Worm (Caenorhabditis elegans) whole organism, L4 larva: ENCODE data around the gene K02C4.3.

Source experiments
- F44E2.7 ChIP-seq: fragments of 200-800 bp; sonication (Bioruptor generic); IDR thresholded peaks from 2 replicates; pipeline ENCODE4 v2.1.2; 2022; ENCODE audit warnings: missing genetic modification characterization, missing compliant biosample characterization
- F49E8.2 ChIP-seq: sonication (generic microtip); optimal IDR thresholded peaks from 2 replicates; lab custom pipeline; 2016; ENCODE audit warnings: missing compliant biosample characterization, mild to moderate bottlenecking, missing genetic modification characterization, borderline replicate concordance
- T26A8.4 ChIP-seq: fragments of 200-800 bp; sonication (Bioruptor generic); IDR thresholded peaks from 2 replicates; pipeline ENCODE4 v1.3.6; 2022; ENCODE audit warnings: missing genetic modification characterization, missing compliant biosample characterization
- Y105C5A.15 ChIP-seq: fragments of 200-800 bp; sonication (Bioruptor generic); IDR thresholded peaks from 2 replicates; pipeline ENCODE4 v1.3.6; 2022; ENCODE audit warnings: missing genetic modification characterization, missing compliant biosample characterization
- Y5F2A.4 ChIP-seq: fragments of 200-800 bp; sonication (Bioruptor generic); optimal IDR thresholded peaks from 2 replicates; lab custom pipeline; 2018; ENCODE audit warnings: mild to moderate bottlenecking, missing genetic modification characterization, missing compliant biosample characterization
- Y75B8A.6 ChIP-seq: fragments of 200-800 bp; sonication (Bioruptor generic); IDR thresholded peaks from 2 replicates; pipeline ENCODE4 v1.3.6; 2022; ENCODE audit warnings: missing genetic modification reagents, missing genetic modification characterization, missing compliant biosample characterization
- ZK337.2 ChIP-seq: fragments of 200-800 bp; sonication (Bioruptor generic); IDR thresholded peaks from 2 replicates; pipeline ENCODE4 v1.3.6; 2022; ENCODE audit warnings: missing genetic modification reagents, missing genetic modification characterization, missing compliant biosample characterization
- aha-1 ChIP-seq: fragments of 150-350 bp; peaks from one replicate; lab custom pipeline; 2014; ENCODE audit warnings: missing biosample characterization, missing genetic modification characterization
- aly-2 ChIP-seq: sonication (generic microtip); optimal IDR thresholded peaks from 2 replicates; lab custom pipeline; 2018; ENCODE audit warnings: missing biosample characterization, missing genetic modification characterization
- arid-1 ChIP-seq: fragments of 200-800 bp; sonication (Bioruptor generic); conservative IDR thresholded peaks from 2 replicates; pipeline ENCODE4 v1.3.6; 2022; ENCODE audit warnings: missing genetic modification reagents, missing genetic modification characterization, missing compliant biosample characterization
- attf-4 ChIP-seq: sonication (generic microtip); optimal IDR thresholded peaks from 3 replicates; lab custom pipeline; 2017; ENCODE audit warnings: missing biosample characterization, missing genetic modification characterization
- ceh-28 ChIP-seq: fragments of 150-350 bp; optimal IDR thresholded peaks from 2 replicates; lab custom pipeline; 2014; ENCODE audit warnings: missing biosample characterization, missing genetic modification reagents, missing genetic modification characterization
- daf-16 ChIP-seq, 3 experiments: sonication (generic microtip); optimal IDR thresholded peaks; 2 replicates each; lab custom pipeline; 2016 to 2017; ENCODE audit warnings: missing genetic modification characterization in 3 of 3, missing genetic modification reagents in 3 of 3, mild to moderate bottlenecking in 2 of 3, missing compliant biosample characterization in 2 of 3, missing biosample characterization in 1 of 3, moderate library complexity in 1 of 3
- daf-19 ChIP-seq: fragments of 200-800 bp; sonication (Bioruptor generic); conservative IDR thresholded peaks from 2 replicates; pipeline ENCODE4 v1.3.6; 2022; ENCODE audit warnings: missing genetic modification characterization, missing compliant biosample characterization
- duxl-1 ChIP-seq: sonication (generic microtip); optimal IDR thresholded peaks from 2 replicates; lab custom pipeline; 2016; ENCODE audit warnings: mild to moderate bottlenecking, missing genetic modification characterization, moderate library complexity, missing compliant biosample characterization; ENCODE audit not compliant: poor library complexity
- dve-1 ChIP-seq: sonication (generic microtip); optimal IDR thresholded peaks from 2 replicates; lab custom pipeline; 2017; ENCODE audit warnings: antibody characterized with exemption, mild to moderate bottlenecking, missing genetic modification characterization, missing compliant biosample characterization; ENCODE audit not compliant: insufficient read depth
- egl-43 ChIP-seq: fragments of 200-800 bp; sonication (Bioruptor generic); IDR thresholded peaks from 2 replicates; pipeline ENCODE4 v1.3.6; 2022; ENCODE audit warnings: missing genetic modification reagents, missing genetic modification characterization, missing compliant biosample characterization
- gei-8 ChIP-seq: fragments of 200-800 bp; sonication (Bioruptor generic); optimal IDR thresholded peaks from 2 replicates; lab custom pipeline; 2018; ENCODE audit warnings: mild to moderate bottlenecking, missing genetic modification characterization, missing compliant biosample characterization
- hlh-11 ChIP-seq: fragments of 200-800 bp; sonication (Bioruptor generic); optimal IDR thresholded peaks from 2 replicates; lab custom pipeline; 2018; ENCODE audit warnings: mild to moderate bottlenecking, missing genetic modification characterization, missing compliant biosample characterization
- lim-7 ChIP-seq: fragments of 200-800 bp; sonication (Bioruptor generic); IDR thresholded peaks from 2 replicates; pipeline ENCODE4 v1.3.6; 2022; ENCODE audit warnings: missing genetic modification characterization, missing compliant biosample characterization
- lin-15B ChIP-seq: fragments of 150-350 bp; sonication (generic microtip); optimal IDR thresholded peaks from 3 replicates; lab custom pipeline; 2014; ENCODE audit warnings: missing biosample characterization, missing genetic modification characterization
- lin-38 ChIP-seq: fragments of 200-800 bp; sonication (Bioruptor generic); IDR thresholded peaks from 2 replicates; pipeline ENCODE4 v1.3.6; 2022; ENCODE audit warnings: missing genetic modification reagents, missing genetic modification characterization, missing compliant biosample characterization
- lin-39 ChIP-seq: fragments of 150-350 bp; optimal IDR thresholded peaks from 2 replicates; lab custom pipeline; 2014; ENCODE audit warnings: missing biosample characterization, missing genetic modification reagents, missing genetic modification characterization
- lsy-2 ChIP-seq, 2 experiments: fragments of 150-350 bp in 1 of 2; sonication (generic microtip) in 1 of 2; optimal IDR thresholded peaks; 2 replicates each; lab custom pipeline; 2014 to 2017; ENCODE audit warnings: missing biosample characterization in 2 of 2, missing genetic modification characterization in 2 of 2
- madf-5 ChIP-seq, 2 experiments: fragments of 200-800 bp; sonication (Bioruptor generic); IDR thresholded peaks; 2 replicates each; pipeline ENCODE4 v1.3.6; 2022; ENCODE audit warnings: missing compliant biosample characterization in 2 of 2, missing genetic modification characterization in 2 of 2
- mdl-1 ChIP-seq, 2 experiments: fragments of 150-350 bp in 1 of 2; sonication (generic microtip) in 1 of 2; optimal IDR thresholded peaks; 2 replicates each; lab custom pipeline; 2014 to 2017; ENCODE audit warnings: missing biosample characterization in 2 of 2, missing genetic modification characterization in 2 of 2
- mdt-29 ChIP-seq: fragments of 200-800 bp; sonication (Bioruptor generic); IDR thresholded peaks from 2 replicates; pipeline ENCODE4 v1.3.6; 2022; ENCODE audit warnings: missing genetic modification reagents, missing genetic modification characterization, missing compliant biosample characterization
- mxl-3 ChIP-seq: fragments of 200-800 bp; sonication (Bioruptor generic); optimal IDR thresholded peaks from 2 replicates; lab custom pipeline; 2018; ENCODE audit warnings: mild to moderate bottlenecking, missing genetic modification characterization, missing compliant biosample characterization
- nhr-111 ChIP-seq: fragments of 200-800 bp; sonication (Bioruptor generic); optimal IDR thresholded peaks from 2 replicates; lab custom pipeline; 2018; ENCODE audit warnings: mild to moderate bottlenecking, missing genetic modification characterization, missing compliant biosample characterization
- nhr-42 ChIP-seq: fragments of 200-800 bp; sonication (Bioruptor generic); IDR thresholded peaks from 2 replicates; pipeline ENCODE4 v1.3.6; 2022; ENCODE audit warnings: missing genetic modification characterization, missing compliant biosample characterization
- nhr-48 ChIP-seq: sonication (generic microtip); optimal IDR thresholded peaks from 2 replicates; lab custom pipeline; 2016; ENCODE audit warnings: mild to moderate bottlenecking, missing genetic modification characterization, missing compliant biosample characterization
- nhr-76 ChIP-seq: fragments of 150-350 bp; optimal IDR thresholded peaks from 2 replicates; lab custom pipeline; 2014; ENCODE audit warnings: missing biosample characterization, missing genetic modification characterization
- pha-4 ChIP-seq, 2 experiments: fragments of 150-350 bp in 1 of 2; fragments of 200-800 bp in 1 of 2; sonication (Bioruptor generic) in 1 of 2; IDR thresholded peaks in 1 of 2; optimal IDR thresholded peaks in 1 of 2; 2 replicates each; pipeline versions ENCODE4 v1.3.6 to Lab custom; 2014 to 2022; ENCODE audit warnings: missing genetic modification characterization in 2 of 2, missing genetic modification reagents in 2 of 2, missing biosample characterization in 1 of 2, missing compliant biosample characterization in 1 of 2
- pqm-1 ChIP-seq: sonication (generic microtip); optimal IDR thresholded peaks from 2 replicates; lab custom pipeline; 2017; ENCODE audit warnings: missing biosample characterization, missing genetic modification characterization
- set-16 ChIP-seq: fragments of 200-800 bp; sonication (Bioruptor generic); IDR thresholded peaks from 2 replicates; pipeline ENCODE4 v1.3.6; 2022; ENCODE audit warnings: missing genetic modification reagents, missing genetic modification characterization, missing compliant biosample characterization
- snpc-1.2 ChIP-seq: fragments of 200-800 bp; sonication (Bioruptor generic); IDR thresholded peaks from 2 replicates; pipeline ENCODE4 v1.3.6; 2022; ENCODE audit warnings: missing genetic modification reagents, missing genetic modification characterization, missing compliant biosample characterization
- spr-1 ChIP-seq: sonication (generic microtip); optimal IDR thresholded peaks from 2 replicates; lab custom pipeline; 2016; ENCODE audit warnings: mild to moderate bottlenecking, missing genetic modification characterization, missing compliant biosample characterization
- tra-1 ChIP-seq: fragments of 200-800 bp; sonication (Bioruptor generic); IDR thresholded peaks from 2 replicates; pipeline ENCODE4 v1.3.6; 2022; ENCODE audit warnings: missing genetic modification reagents, missing genetic modification characterization, missing compliant biosample characterization
- unc-130 ChIP-seq: sonication (generic microtip); optimal IDR thresholded peaks from 2 replicates; lab custom pipeline; 2016; ENCODE audit warnings: missing genetic modification reagents, missing genetic modification characterization, missing compliant biosample characterization
- unc-62 ChIP-seq, 3 experiments: fragments of 150-350 bp in 1 of 3; sonication (generic microtip); optimal IDR thresholded peaks in 2 of 3; peaks in 1 of 3; 1 replicate in 1 of 3; 2 replicates in 2 of 3; lab custom pipeline; 2014 to 2017; ENCODE audit warnings: missing biosample characterization in 3 of 3, missing genetic modification characterization in 3 of 3, missing genetic modification reagents in 3 of 3, missing genotype in 1 of 3
- zfp-2 ChIP-seq: sonication (generic microtip); optimal IDR thresholded peaks from 2 replicates; lab custom pipeline; 2016; ENCODE audit warnings: mild to moderate bottlenecking, missing genetic modification characterization, missing compliant biosample characterization
- zfp-3 ChIP-seq: fragments of 200-800 bp; sonication (Bioruptor generic); conservative IDR thresholded peaks from 2 replicates; pipeline ENCODE4 v1.3.6; 2022; ENCODE audit warnings: missing genetic modification reagents, missing genetic modification characterization, missing compliant biosample characterization
- zip-11 ChIP-seq: fragments of 200-800 bp; sonication (Bioruptor generic); IDR thresholded peaks from 2 replicates; pipeline ENCODE4 v1.3.6; 2022; ENCODE audit warnings: missing genetic modification characterization, missing compliant biosample characterization
- ztf-11 ChIP-seq: fragments of 150-350 bp; optimal IDR thresholded peaks from 2 replicates; lab custom pipeline; 2014; ENCODE audit warnings: missing biosample characterization, missing genetic modification characterization

K02C4.3 gene

DNA sequence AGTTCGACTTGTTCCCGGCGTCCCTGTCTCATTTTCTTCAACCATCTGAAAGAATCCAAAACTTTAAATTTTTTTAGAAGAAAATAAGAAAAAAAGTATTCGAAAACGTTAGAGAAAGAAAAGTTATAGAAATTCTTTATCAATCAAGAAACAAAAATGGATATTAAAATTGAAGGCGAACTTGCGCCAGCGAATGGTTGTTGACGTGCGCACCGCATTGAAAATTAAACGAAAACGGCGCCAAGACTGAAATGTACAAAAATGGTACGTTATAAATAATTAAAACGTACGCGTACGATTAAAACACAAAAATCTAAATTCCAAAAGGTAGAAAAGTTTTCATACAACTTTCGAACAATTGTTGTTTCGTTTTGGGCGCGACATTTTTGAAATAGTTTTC, at the start of gene K02C4.3 (continued):
- TF ChIP-seq attf-4 (tag; lab: Kevin White, UChicago): no peak
- TF ChIP-seq, all 104 proteins: peak for 23

DNA sequence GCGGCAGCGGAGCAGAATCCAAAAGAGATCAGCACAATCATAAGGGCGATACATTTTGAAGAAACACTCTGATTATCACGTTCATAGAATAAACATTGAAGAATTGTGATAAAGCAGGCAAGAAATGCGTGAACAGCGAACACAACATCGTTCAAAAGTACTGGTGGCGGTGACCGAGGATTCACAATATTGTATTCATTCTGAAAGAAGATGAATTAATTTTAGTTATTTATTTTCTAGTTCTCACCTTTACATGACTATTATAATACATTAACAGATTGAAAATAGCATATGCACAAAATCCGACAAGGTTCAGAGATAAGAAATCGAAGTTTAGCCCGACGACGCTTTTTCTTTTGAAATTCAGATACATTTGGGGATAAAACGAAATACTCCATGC, 49.3 kb upstream of the K02C4.3 start:
- TF ChIP-seq attf-4 (tag; lab: Kevin White, UChicago) (no peak), unc-62 (GFP tag; optimal IDR thresholded peaks at IDR 0.05 in 1 of 2; lab: Kevin White, UChicago) (peak in 1 of 2 experiments; percentile 94), unc-62 (tag; optimal IDR thresholded peaks at IDR 0.05; lab: Kevin White, UChicago) (no peak), lin-15B (tag; lab: Kevin White, UChicago) (no peak)

DNA sequence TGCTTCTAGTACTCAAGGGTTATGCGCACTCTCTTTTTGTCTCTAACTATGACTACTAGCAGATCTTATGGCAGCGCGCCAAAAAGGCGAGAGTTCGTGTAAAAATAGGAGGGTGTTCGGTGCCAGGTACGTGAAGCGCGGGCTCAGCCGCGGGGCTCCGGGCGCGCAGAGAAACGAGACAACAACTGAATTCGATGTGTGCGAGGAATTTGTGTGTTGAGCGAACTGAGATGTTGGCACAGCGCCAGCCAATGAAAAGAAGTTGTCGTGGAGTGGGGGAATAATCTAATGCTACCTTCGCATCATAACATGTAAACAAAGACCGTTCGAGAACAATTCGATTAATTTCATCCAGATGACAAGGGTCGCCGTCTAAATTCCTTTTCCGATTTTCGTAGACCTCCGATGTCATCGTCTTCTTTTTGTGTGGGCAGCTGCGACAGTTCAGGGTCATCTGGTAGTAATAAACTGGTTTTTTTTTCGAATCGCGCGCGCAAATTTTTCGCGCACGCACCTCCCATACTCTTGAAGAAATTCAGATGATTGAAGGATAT, 44.8 kb upstream of the K02C4.3 start:
- no peak for TF ChIP-seq nhr-76 (tag; lab: Kevin White, UChicago)
- TF ChIP-seq zfp-2: no peak
- TF ChIP-seq zfp-3: no peak
- peak; percentile 24 for TF ChIP-seq dve-1 (tag; lab: Kevin White, UChicago)
- no peak for TF ChIP-seq lin-39 (tag; lab: Kevin White, UChicago)
- peak; percentile 80 for TF ChIP-seq egl-43 (GFP tag; lab: Robert Waterston, UW)
- no peak for TF ChIP-seq nhr-111
- no peak for TF ChIP-seq ZK337.2 (GFP tag; lab: Robert Waterston, UW)
- peak; percentile 97 for TF ChIP-seq aha-1 (tag; lab: Kevin White, UChicago)
- TF ChIP-seq ztf-11: no peak
- TF ChIP-seq ceh-28 (tag; lab: Kevin White, UChicago): no peak
- peak in 1 of 2 experiments; percentile 43 for TF ChIP-seq daf-16 (GFP tag; optimal IDR thresholded peaks at IDR 0.05; lab: Kevin White, UChicago)
- TF ChIP-seq daf-16 (tag; optimal IDR thresholded peaks at IDR 0.05; lab: Kevin White, UChicago): no peak
- TF ChIP-seq nhr-42: peak; percentile 57
- TF ChIP-seq spr-1 (tag; lab: Kevin White, UChicago): peak; percentile 31
- TF ChIP-seq aly-2 (tag; lab: Kevin White, UChicago): no peak
- no peak for TF ChIP-seq gei-8 (GFP tag; lab: Kevin White, UChicago)
- no peak for TF ChIP-seq nhr-48 (tag; lab: Kevin White, UChicago)
- peak; percentile 35 for TF ChIP-seq mxl-3 (GFP tag; lab: Kevin White, UChicago)
- 0 out of 2 replicates have a peak, but pooled peaks have one; percentile 15 for TF ChIP-seq tra-1 (GFP tag; lab: Robert Waterston, UW)
- TF ChIP-seq T26A8.4 (GFP tag; lab: Robert Waterston, UW): no peak; the same call in 1 of the 2 replicates
- no peak for TF ChIP-seq arid-1 (GFP tag; lab: Robert Waterston, UW)
- no peak for TF ChIP-seq F49E8.2 (tag; lab: Kevin White, UChicago)
- no peak for TF ChIP-seq duxl-1 (tag; lab: Kevin White, UChicago)
- no peak for TF ChIP-seq unc-130 (GFP tag; lab: Kevin White, UChicago)
- TF ChIP-seq lin-15B (tag; lab: Kevin White, UChicago): no peak
- TF ChIP-seq Y105C5A.15 (GFP tag; lab: Robert Waterston, UW): no peak
- peak; percentile 32; the same call in 1 of the 2 replicates for TF ChIP-seq lin-38
- TF ChIP-seq mdt-29 (GFP tag; lab: Robert Waterston, UW): no peak
- no peak for TF ChIP-seq pqm-1 (tag; lab: Kevin White, UChicago)
- TF ChIP-seq Y75B8A.6 (GFP tag; lab: Robert Waterston, UW): no peak
- peak in 1 of 2 experiments; percentile 51 for TF ChIP-seq unc-62 (GFP tag; optimal IDR thresholded peaks at IDR 0.05 in 1 of 2; lab: Kevin White, UChicago)
- TF ChIP-seq unc-62 (tag; optimal IDR thresholded peaks at IDR 0.05; lab: Kevin White, UChicago): no peak
- TF ChIP-seq pha-4 (GFP tag; IDR thresholded peaks at IDR 0.05; lab: Robert Waterston, UW): no peak
- TF ChIP-seq pha-4 (tag; optimal IDR thresholded peaks at IDR 0.05; lab: Kevin White, UChicago): no peak
- TF ChIP-seq set-16 (GFP tag; lab: Robert Waterston, UW): peak; percentile 69
- TF ChIP-seq F44E2.7: no peak
- TF ChIP-seq daf-19 (GFP tag; lab: Robert Waterston, UW): no peak
- TF ChIP-seq zip-11 (GFP tag; lab: Robert Waterston, UW): no peak
- TF ChIP-seq mdl-1 (tag; optimal IDR thresholded peaks at IDR 0.05; lab: Kevin White, UChicago): no peak
- TF ChIP-seq snpc-1.2 (GFP tag; lab: Robert Waterston, UW): no peak
- TF ChIP-seq madf-5 (GFP tag; IDR thresholded peaks at IDR 0.05; lab: Robert Waterston, UW): no peak
- no peak for TF ChIP-seq Y5F2A.4
- no peak for TF ChIP-seq lim-7 (GFP tag; lab: Robert Waterston, UW)
- TF ChIP-seq hlh-11 (tag; lab: Kevin White, UChicago): peak; percentile 49
- peak; percentile 46 to 78 for TF ChIP-seq lsy-2 (tag; optimal IDR thresholded peaks at IDR 0.05; lab: Kevin White, UChicago)
